Worm (Caenorhabditis elegans): Measurements from ENCODE around the gene tag-297.

tag-297 gene

DNA sequence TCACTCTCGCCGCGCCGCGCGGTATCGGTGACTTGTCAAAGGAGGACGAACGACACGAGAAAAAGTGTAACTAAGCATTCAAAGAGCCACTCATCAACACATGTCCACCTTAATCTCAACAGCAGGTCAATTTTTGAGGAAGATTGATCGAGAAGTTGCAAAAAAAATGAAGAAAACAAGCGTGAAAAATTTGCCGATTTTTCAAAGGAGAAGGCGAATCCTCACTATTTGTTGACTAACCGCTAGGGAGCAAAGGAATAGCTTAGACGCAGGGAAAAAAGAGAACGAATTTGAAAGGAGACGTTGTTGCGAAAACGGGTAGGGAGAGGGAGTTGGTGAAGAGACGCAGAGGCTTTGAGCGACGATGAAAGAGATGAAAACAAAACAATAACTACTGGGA is 17.9 kb downstream of the tag-297 start (continued):
- TF ChIP-seq sdz-12 (GFP tag; optimal IDR thresholded peaks at IDR 0.05): no peak
- no peak for TF ChIP-seq php-3 (GFP tag; IDR thresholded peaks at IDR 0.05)
- no peak for TF ChIP-seq tag-97 (GFP tag; IDR thresholded peaks at IDR 0.05)
- no peak for TF ChIP-seq nhr-237 (tag; optimal IDR thresholded peaks at IDR 0.05)
- no peak for TF ChIP-seq madf-9 (GFP tag; conservative IDR thresholded peaks at IDR 0.05)
- no peak for TF ChIP-seq nhr-111 (GFP tag; optimal IDR thresholded peaks at IDR 0.05)
- TF ChIP-seq pha-4 (GFP tag; IDR thresholded peaks at IDR 0.05): no peak
- no peak for TF ChIP-seq pha-4 (tag; optimal IDR thresholded peaks at IDR 0.05)
- TF ChIP-seq nhr-10 (tag; optimal IDR thresholded peaks at IDR 0.05): no peak
- no peak for TF ChIP-seq zip-11 (GFP tag; IDR thresholded peaks at IDR 0.05)
- TF ChIP-seq lim-7 (GFP tag; IDR thresholded peaks at IDR 0.05): no peak
- no peak for TF ChIP-seq ceh-28 (tag; optimal IDR thresholded peaks at IDR 0.05)
- TF ChIP-seq hmg-1.1 (GFP tag; IDR thresholded peaks at IDR 0.05): peak; percentile 73
- TF ChIP-seq nhr-28 (tag; optimal IDR thresholded peaks at IDR 0.05): peak; percentile 8
- TF ChIP-seq ama-1 (optimal IDR thresholded peaks at IDR 0.05): no peak
- no peak for TF ChIP-seq snpc-1.2 (GFP tag; IDR thresholded peaks at IDR 0.05)
- TF ChIP-seq zfp-2 (tag; optimal IDR thresholded peaks at IDR 0.05): no peak
- TF ChIP-seq dve-1 (tag; optimal IDR thresholded peaks at IDR 0.05; ENCODE audit: insufficient read depth): no peak
- TF ChIP-seq mep-1 (tag; optimal IDR thresholded peaks at IDR 0.05): peak; percentile 24
- TF ChIP-seq ceh-20 (GFP tag; IDR thresholded peaks at IDR 0.05): peak; percentile 78
- no peak for TF ChIP-seq skn-1 (tag; optimal IDR thresholded peaks at IDR 0.05)
- no peak for TF ChIP-seq T20F7.1 (GFP tag; optimal IDR thresholded peaks at IDR 0.05)
- TF ChIP-seq nhr-6 (tag; optimal IDR thresholded peaks at IDR 0.05): no peak
- no peak for TF ChIP-seq dpl-1 (GFP tag; optimal IDR thresholded peaks at IDR 0.05)
- no peak for TF ChIP-seq F26F4.8 (GFP tag; conservative IDR thresholded peaks at IDR 0.05)
- no peak for TF ChIP-seq R02D3.7 (tag; optimal IDR thresholded peaks at IDR 0.05)
- TF ChIP-seq mes-2 (tag; optimal IDR thresholded peaks at IDR 0.05; ENCODE audit: poor library complexity, severe bottlenecking): peak; percentile 43
- TF ChIP-seq aha-1 (tag): peak; percentile 1
- no peak for TF ChIP-seq gei-8 (GFP tag; optimal IDR thresholded peaks at IDR 0.05)
- TF ChIP-seq F49E8.2 (tag; optimal IDR thresholded peaks at IDR 0.05; ENCODE audit: borderline replicate concordance): no peak
- TF ChIP-seq duxl-1 (tag; optimal IDR thresholded peaks at IDR 0.05; ENCODE audit: poor library complexity): no peak
- no peak for TF ChIP-seq ZK546.5 (tag; optimal IDR thresholded peaks at IDR 0.05)
- no peak for TF ChIP-seq egl-43 (GFP tag; IDR thresholded peaks at IDR 0.05)
- TF ChIP-seq Y105C5A.15 (GFP tag; IDR thresholded peaks at IDR 0.05): no peak
- TF ChIP-seq mxl-2 (GFP tag; conservative IDR thresholded peaks at IDR 0.05): no peak
- TF ChIP-seq attf-4 (tag; optimal IDR thresholded peaks at IDR 0.05): no peak
- no peak for TF ChIP-seq D1046.2 (GFP tag; IDR thresholded peaks at IDR 0.05)
- no peak for TF ChIP-seq nhr-76 (tag; optimal IDR thresholded peaks at IDR 0.05)
- no peak; the same call in 1 of the 2 replicates for TF ChIP-seq dmd-6 (GFP tag; IDR thresholded peaks at IDR 0.05)
- TF ChIP-seq hif-1 (tag; optimal IDR thresholded peaks at IDR 0.05): no peak
- no peak for TF ChIP-seq zfp-3 (GFP tag; conservative IDR thresholded peaks at IDR 0.05)
- no peak for TF ChIP-seq fos-1 (tag; optimal IDR thresholded peaks at IDR 0.05)
- 0 out of 2 replicates have a peak, but pooled peaks have one; percentile 25 for TF ChIP-seq tra-1 (GFP tag; IDR thresholded peaks at IDR 0.05)
- no peak for TF ChIP-seq madf-5 (GFP tag; IDR thresholded peaks at IDR 0.05)
- TF ChIP-seq F10B5.3 (tag; optimal IDR thresholded peaks at IDR 0.05): no peak
- peak; percentile 50 for TF ChIP-seq rbr-2 (tag; optimal IDR thresholded peaks at IDR 0.05)
- TF ChIP-seq saeg-2 (GFP tag; IDR thresholded peaks at IDR 0.05): no peak
- no peak for TF ChIP-seq vab-7 (GFP tag; IDR thresholded peaks at IDR 0.05)
- no peak for TF ChIP-seq F37D6.2 (tag; optimal IDR thresholded peaks at IDR 0.05)
- no peak for TF ChIP-seq ceh-62 (tag; optimal IDR thresholded peaks at IDR 0.05)
- peak in 1 of 2 experiments; percentile 91 for TF ChIP-seq daf-16 (GFP tag; optimal IDR thresholded peaks at IDR 0.05)
- TF ChIP-seq daf-16 (tag; optimal IDR thresholded peaks at IDR 0.05): no peak
- no peak for TF ChIP-seq lin-13 (GFP tag; optimal IDR thresholded peaks at IDR 0.05)

All from whole organism, L4 larva.